Fruit fly (Drosophila melanogaster): ENCODE measurements around the gene C3G.
A peak's percentile ranks its signal among the peaks of the same experiment; 100 is the strongest.

Gene C3G

dm6 chrX:6803312-6803794 lies at the start of gene C3G, which contains the start of gene pod1 (continued):
- TF ChIP-seq achi (GFP tag; optimal IDR thresholded peaks at IDR 0.05), result no peak
- peak; percentile 9 for TF ChIP-seq dsx (GFP tag; optimal IDR thresholded peaks at IDR 0.05; ENCODE audit: poor library complexity, severe bottlenecking)
- TF ChIP-seq svp (GFP tag), result peak; percentile 55
- TF ChIP-seq CG1621 (tag; optimal IDR thresholded peaks at IDR 0.05), result no peak
- TF ChIP-seq Smox (GFP tag; optimal IDR thresholded peaks at IDR 0.05), result peak; percentile 31
- TF ChIP-seq Ets21C (GFP tag; optimal IDR thresholded peaks at IDR 0.05), result no peak
- no peak for TF ChIP-seq CG8319 (GFP tag; optimal IDR thresholded peaks at IDR 0.05)

- TF ChIP-seq net (GFP tag; optimal IDR thresholded peaks at IDR 0.05), result peak; percentile 91
- TF ChIP-seq spab (GFP tag; optimal IDR thresholded peaks at IDR 0.05), result peak; percentile 80
- peak; percentile 96 for TF ChIP-seq cyc (GFP tag; optimal IDR thresholded peaks at IDR 0.05)
- TF ChIP-seq CG10669 (GFP tag; optimal IDR thresholded peaks at IDR 0.05), result peak; percentile 93
- TF ChIP-seq CG7368 (GFP tag; optimal IDR thresholded peaks at IDR 0.05), result peak; percentile 91
- peak; percentile 90 for TF ChIP-seq Sox102F (GFP tag; optimal IDR thresholded peaks at IDR 0.05)
- peak; percentile 82 for TF ChIP-seq CG6276 (GFP tag; optimal IDR thresholded peaks at IDR 0.05)
- peak; percentile 63 for TF ChIP-seq Eip93F (GFP tag; optimal IDR thresholded peaks at IDR 0.05)
- TF ChIP-seq vri (GFP tag; optimal IDR thresholded peaks at IDR 0.05), result peak; percentile 84
- TF ChIP-seq salr (GFP tag; optimal IDR thresholded peaks at IDR 0.05), result peak; percentile 79 to 89
- TF ChIP-seq Ets96B (tag; optimal IDR thresholded peaks at IDR 0.05), result peak; percentile 92
- peak; percentile 92 for TF ChIP-seq eg (GFP tag; IDR thresholded peaks at IDR 0.05)
- TF ChIP-seq CG6792 (GFP tag; optimal IDR thresholded peaks at IDR 0.05), result peak; percentile 88
- TF ChIP-seq OdsH (GFP tag; optimal IDR thresholded peaks at IDR 0.05), result peak; percentile 91
- peak; percentile 93 for TF ChIP-seq Ets21C (GFP tag; optimal IDR thresholded peaks at IDR 0.05)
- TF ChIP-seq Hr4 (GFP tag; optimal IDR thresholded peaks at IDR 0.05), result peak; percentile 91
- TF ChIP-seq Lpt (GFP tag; optimal IDR thresholded peaks at IDR 0.05), result peak; percentile 83
- peak; percentile 88 for TF ChIP-seq Gug (GFP tag; IDR thresholded peaks at IDR 0.05)
- TF ChIP-seq CG9139 (GFP tag; optimal IDR thresholded peaks at IDR 0.05), result peak; percentile 77
- no peak for TF ChIP-seq Hr38 (GFP tag; optimal IDR thresholded peaks at IDR 0.05)
- TF ChIP-seq Blimp-1 (GFP tag; optimal IDR thresholded peaks at IDR 0.05), result peak; percentile 76
- TF ChIP-seq CG31627 (GFP tag; optimal IDR thresholded peaks at IDR 0.05), result peak; percentile 95
- peak; percentile 93 for TF ChIP-seq acj6 (GFP tag; optimal IDR thresholded peaks at IDR 0.05)
- peak; percentile 92 for TF ChIP-seq dac (GFP tag; optimal IDR thresholded peaks at IDR 0.05)
- TF ChIP-seq CG6163 (GFP tag; IDR thresholded peaks at IDR 0.05), result peak; percentile 90
- TF ChIP-seq CG6808 (GFP tag; optimal IDR thresholded peaks at IDR 0.05), result peak; percentile 90
- TF ChIP-seq esn (GFP tag; optimal IDR thresholded peaks at IDR 0.05), result peak; percentile 93
- TF ChIP-seq CG8319 (GFP tag; optimal IDR thresholded peaks at IDR 0.05), result peak; percentile 88
- peak; percentile 92 for TF ChIP-seq Smox (GFP tag; optimal IDR thresholded peaks at IDR 0.05)
- peak; percentile 86 for TF ChIP-seq achi (GFP tag; optimal IDR thresholded peaks at IDR 0.05)
- TF ChIP-seq Hr39 (GFP tag; optimal IDR thresholded peaks at IDR 0.05), result peak; percentile 94
- TF ChIP-seq CG6854 (GFP tag; optimal IDR thresholded peaks at IDR 0.05), result peak; percentile 78
- peak; percentile 90 for TF ChIP-seq CG10631 (GFP tag; optimal IDR thresholded peaks at IDR 0.05)
- TF ChIP-seq CG1621 (tag; optimal IDR thresholded peaks at IDR 0.05), result peak; percentile 95
- peak; percentile 95 for TF ChIP-seq topi (GFP tag; optimal IDR thresholded peaks at IDR 0.05)
- TF ChIP-seq fd85E (GFP tag; optimal IDR thresholded peaks at IDR 0.05), result peak; percentile 49
- TF ChIP-seq ss (GFP tag; optimal IDR thresholded peaks at IDR 0.05), result peak; percentile 79 to 91
- TF ChIP-seq CG11294 (GFP tag; IDR thresholded peaks at IDR 0.05), result peak; percentile 85
- peak; percentile 92 for TF ChIP-seq Sox15 (GFP tag; optimal IDR thresholded peaks at IDR 0.05)
- peak; percentile 85 for TF ChIP-seq fd59A (GFP tag; optimal IDR thresholded peaks at IDR 0.05)
- peak; percentile 96 for TF ChIP-seq Eip78C (GFP tag)
- TF ChIP-seq dsx (GFP tag; optimal IDR thresholded peaks at IDR 0.05; ENCODE audit: poor library complexity, severe bottlenecking), result peak; percentile 88
- TF ChIP-seq fkh (GFP tag; optimal IDR thresholded peaks at IDR 0.05), result peak; percentile 73
- TF ChIP-seq CG8632 (GFP tag; optimal IDR thresholded peaks at IDR 0.05), result peak; percentile 83
- TF ChIP-seq svp (GFP tag), result peak; percentile 97
- TF ChIP-seq CG3032 (tag; optimal IDR thresholded peaks at IDR 0.05), result peak; percentile 94
- TF ChIP-seq CG32006 (GFP tag; optimal IDR thresholded peaks at IDR 0.05), result peak; percentile 92
- peak; percentile 96 for TF ChIP-seq lz (GFP tag; optimal IDR thresholded peaks at IDR 0.05)
Observed at dm6 chrX:6852574-6852973, 49.2 kb upstream of the C3G start.

All from whole organism, prepupa.